Worm (Caenorhabditis elegans) whole organism, midembryonic: ENCODE measurements around the gene cand-1.

Experiments used
- T22C8.4 ChIP-seq: fragments of 200-800 bp; sonication (Bioruptor generic); IDR thresholded peaks from 2 replicates; pipeline ENCODE4 v1.3.6; 2022; ENCODE audit warnings: missing genetic modification characterization, missing compliant biosample characterization
- cog-1 ChIP-seq: sonication (generic microtip); optimal IDR thresholded peaks from 2 replicates; lab custom pipeline; 2016; ENCODE audit warnings: missing genetic modification characterization, missing compliant biosample characterization
- flt-1 ChIP-seq: fragments of 200-800 bp; sonication (Bioruptor generic); IDR thresholded peaks from 2 replicates; pipeline ENCODE4 v1.3.6; 2022; ENCODE audit warnings: missing genetic modification characterization, missing compliant biosample characterization
- klf-2 ChIP-seq: fragments of 200-800 bp; sonication (Bioruptor generic); conservative IDR thresholded peaks from 2 replicates; pipeline ENCODE4 v1.3.6; 2022; ENCODE audit warnings: missing genetic modification reagents, missing genetic modification characterization, missing compliant biosample characterization
- med-1 ChIP-seq: sonication (generic microtip); optimal IDR thresholded peaks from 2 replicates; lab custom pipeline; 2017; ENCODE audit warnings: missing genetic modification characterization, mild to moderate bottlenecking, missing compliant biosample characterization, antibody characterized with exemption, missing genetic modification reagents; ENCODE audit not compliant: insufficient read depth
- ref-1 ChIP-seq: fragments of 200-800 bp; sonication (Bioruptor generic); conservative IDR thresholded peaks from 2 replicates; pipeline ENCODE4 v1.3.6; 2022; ENCODE audit warnings: missing genetic modification reagents, missing genetic modification characterization, missing compliant biosample characterization
- ztf-23 ChIP-seq: fragments of 200-800 bp; sonication (Bioruptor generic); IDR thresholded peaks from 2 replicates; pipeline ENCODE4 v1.3.6; 2022; ENCODE audit warnings: missing genetic modification reagents, missing genetic modification characterization, missing compliant biosample characterization
- ztf-29 ChIP-seq: fragments of 200-800 bp; sonication (Bioruptor generic); IDR thresholded peaks from 2 replicates; pipeline ENCODE4 v1.3.6; 2022; ENCODE audit warnings: missing genetic modification reagents, missing genetic modification characterization, missing compliant biosample characterization

ce11 chrV:16832865-16833264, 30.2 kb downstream of the cand-1 start, which contains the start of gene phy-3:
- TF ChIP-seq klf-2 (no peak), ztf-29 (no peak), ztf-23 (no peak), med-1 (GFP tag; lab: Kevin White, UChicago) (no peak), cog-1 (tag; lab: Kevin White, UChicago) (no peak), ref-1 (GFP tag; lab: Robert Waterston, UW) (no peak), T22C8.4 (GFP tag; lab: Robert Waterston, UW) (no peak), flt-1 (no peak)
